Worm (Caenorhabditis elegans) whole organism, L3 larva: Measurements from ENCODE around the gene fbxa-96.

Source experiments
- R02D3.7 ChIP-seq: fragments of 150-350 bp; optimal IDR thresholded peaks from 2 replicates; lab custom pipeline; 2014; ENCODE audit warnings: missing biosample characterization, missing genetic modification characterization
- ZK546.5 ChIP-seq: sonication (generic microtip); optimal IDR thresholded peaks from 2 replicates; lab custom pipeline; 2017; ENCODE audit warnings: missing biosample characterization, missing genetic modification characterization
- egl-5 ChIP-seq: fragments of 150-350 bp; optimal IDR thresholded peaks from 2 replicates; lab custom pipeline; 2017; ENCODE audit warnings: missing biosample characterization, missing genetic modification reagents, missing genetic modification characterization, inconsistent platforms
- elt-1 ChIP-seq: fragments of 150-350 bp; optimal IDR thresholded peaks from 2 replicates; lab custom pipeline; 2014; ENCODE audit warnings: missing biosample characterization, missing genetic modification characterization
- elt-3 ChIP-seq, 3 experiments: fragments of 150-350 bp in 1 of 3; sonication (generic microtip) in 2 of 3; optimal IDR thresholded peaks; 2 replicates in 2 of 3; 4 replicates in 1 of 3; lab custom pipeline; 2014 to 2017; ENCODE audit warnings: missing biosample characterization in 3 of 3, missing genetic modification characterization in 3 of 3
- eor-1 ChIP-seq, 2 experiments: fragments of 150-350 bp; optimal IDR thresholded peaks; 2 replicates each; lab custom pipeline; 2014 to 2018; ENCODE audit warnings: missing biosample characterization in 2 of 2, missing genetic modification characterization in 2 of 2
- fkh-10 ChIP-seq: sonication (generic microtip); optimal IDR thresholded peaks from 2 replicates; lab custom pipeline; 2017; ENCODE audit warnings: missing biosample characterization, missing genetic modification reagents, missing genetic modification characterization
- fkh-2 ChIP-seq: fragments of 150-350 bp; optimal IDR thresholded peaks from 2 replicates; lab custom pipeline; 2014; ENCODE audit warnings: missing biosample characterization, missing genetic modification reagents, missing genetic modification characterization
- fos-1 ChIP-seq: fragments of 150-350 bp; optimal IDR thresholded peaks from 2 replicates; lab custom pipeline; 2014; ENCODE audit warnings: missing biosample characterization, missing genetic modification characterization
- jun-1 ChIP-seq: fragments of 150-350 bp; optimal IDR thresholded peaks from 2 replicates; lab custom pipeline; 2014; ENCODE audit warnings: missing biosample characterization, missing genetic modification reagents, missing genetic modification characterization
- lin-39 ChIP-seq: fragments of 150-350 bp; optimal IDR thresholded peaks from 2 replicates; lab custom pipeline; 2018; ENCODE audit warnings: missing biosample characterization, missing genetic modification reagents, missing genetic modification characterization
- lsy-12 ChIP-seq: sonication (generic microtip); optimal IDR thresholded peaks from 2 replicates; lab custom pipeline; 2016; ENCODE audit warnings: mild to moderate bottlenecking, missing genetic modification characterization, missing compliant biosample characterization
- mdl-1 ChIP-seq: fragments of 150-350 bp; optimal IDR thresholded peaks from 2 replicates; lab custom pipeline; 2014; ENCODE audit warnings: missing biosample characterization, missing genetic modification characterization
- mml-1 ChIP-seq: fragments of 150-350 bp; sonication (generic microtip); optimal IDR thresholded peaks from 3 replicates; lab custom pipeline; 2014; ENCODE audit warnings: missing biosample characterization, missing genetic modification characterization
- nfya-1 ChIP-seq: sonication (generic microtip); optimal IDR thresholded peaks from 2 replicates; lab custom pipeline; 2017; ENCODE audit warnings: missing genetic modification characterization, mild to moderate bottlenecking, missing compliant biosample characterization, antibody characterized with exemption, moderate library complexity; ENCODE audit not compliant: insufficient read depth
- pha-4 ChIP-seq: fragments of 150-350 bp; optimal IDR thresholded peaks from 2 replicates; lab custom pipeline; 2014; ENCODE audit warnings: missing biosample characterization, missing genetic modification reagents, missing genetic modification characterization
- pqm-1 ChIP-seq: fragments of 150-350 bp; optimal IDR thresholded peaks from 2 replicates; lab custom pipeline; 2017; ENCODE audit warnings: missing biosample characterization, missing genetic modification characterization, inconsistent platforms
- unc-62 ChIP-seq: fragments of 150-350 bp; sonication (generic microtip); optimal IDR thresholded peaks from 4 replicates; lab custom pipeline; 2014; ENCODE audit warnings: missing biosample characterization, missing genetic modification reagents, missing genetic modification characterization
- zag-1 ChIP-seq: fragments of 150-350 bp; optimal IDR thresholded peaks from 2 replicates; lab custom pipeline; 2014; ENCODE audit warnings: missing biosample characterization, missing genetic modification characterization

The fbxa-96 gene

ce11 chrX:15016102-15016501 lies 44.1 kb downstream of the fbxa-96 start:
- TF ChIP-seq mml-1 (tag; lab: Kevin White, UChicago) (no peak), nfya-1 (peak; percentile 2)

- peak; percentile 15 for TF ChIP-seq nfya-1
- peak; percentile 19 for TF ChIP-seq lin-39 (tag; lab: Kevin White, UChicago)
- TF ChIP-seq fkh-2 (tag; lab: Kevin White, UChicago) = no peak
- TF ChIP-seq zag-1 (tag; lab: Kevin White, UChicago) = no peak
- TF ChIP-seq egl-5 (tag; lab: Kevin White, UChicago) = peak; percentile 81
Measured at ce11 chrX:15013941-15014453, 46.2 kb downstream of the fbxa-96 start.

- no peak for TF ChIP-seq lsy-12
- TF ChIP-seq fkh-10 (GFP tag; lab: Kevin White, UChicago) = peak; percentile 84
- TF ChIP-seq pqm-1 (tag; lab: Kevin White, UChicago) = no peak
- TF ChIP-seq, all 47 proteins: peak for 1
Measured at ce11 chrX:15011526-15012274, 48.5 kb downstream of the fbxa-96 start.

ce11 chrX:15010941-15011340 lies 49.3 kb downstream of the fbxa-96 start:
- TF ChIP-seq R02D3.7 (no peak), elt-1 (tag; lab: Kevin White, UChicago) (no peak), egl-5 (tag; lab: Kevin White, UChicago) (no peak), elt-3 (tag; optimal IDR thresholded peaks at IDR 0.05; lab: Kevin White, UChicago) (no peak), ZK546.5 (tag; lab: Kevin White, UChicago) (no peak), unc-62 (GFP tag; lab: Kevin White, UChicago) (no peak), mdl-1 (no peak), pha-4 (tag; lab: Kevin White, UChicago) (no peak), jun-1 (tag; lab: Kevin White, UChicago) (no peak)

- TF ChIP-seq eor-1 (tag; optimal IDR thresholded peaks at IDR 0.05; lab: Kevin White, UChicago) = no peak
- TF ChIP-seq fos-1 (tag; lab: Kevin White, UChicago) = no peak
Measured at ce11 chrX:15008697-15009096, 51.5 kb downstream of the fbxa-96 start.
